Fruit fly (Drosophila melanogaster) whole organism, embryonic: ENCODE data around the gene CG6225.

Source experiments
- CG10147 ChIP-seq: fragments of 200-800 bp; sonication (Bioruptor generic); optimal IDR thresholded peaks from 2 replicates; lab custom pipeline; 2019; ENCODE audit warnings: missing biosample characterization, mild to moderate bottlenecking, missing genetic modification characterization, moderate library complexity
- CG1024 ChIP-seq: fragments of 200-800 bp; sonication (Bioruptor generic); IDR thresholded peaks from 2 replicates; pipeline ENCODE4 v1.3.6; 2022; ENCODE audit warnings: missing biosample characterization, missing genetic modification characterization
- CG12659 ChIP-seq: fragments of 200-800 bp; sonication (Bioruptor generic); optimal IDR thresholded peaks from 3 replicates; lab custom pipeline; 2017; ENCODE audit warnings: mild to moderate bottlenecking, missing biosample characterization, missing genetic modification reagents, missing genetic modification characterization
- CG12942 ChIP-seq: fragments of 200-800 bp; sonication (Bioruptor generic); optimal IDR thresholded peaks from 3 replicates; lab custom pipeline; 2016; ENCODE audit warnings: missing biosample characterization, missing genetic modification characterization
- CG14050 ChIP-seq: fragments of 200-800 bp; sonication (Bioruptor generic); IDR thresholded peaks from 3 replicates; pipeline ENCODE4 v1.3.6; 2022; ENCODE audit warnings: missing biosample characterization, missing genetic modification characterization
- CG17359 ChIP-seq: fragments of 200-800 bp; sonication (Bioruptor generic); optimal IDR thresholded peaks from 3 replicates; lab custom pipeline; 2018; ENCODE audit warnings: missing biosample characterization, mild to moderate bottlenecking, missing genetic modification characterization, moderate library complexity
- CG1832 ChIP-seq: fragments of 200-800 bp; sonication (Bioruptor generic); optimal IDR thresholded peaks from 2 replicates; lab custom pipeline; 2017; ENCODE audit warnings: missing biosample characterization, mild to moderate bottlenecking, missing genetic modification characterization, inconsistent platforms
- CG30020 ChIP-seq: fragments of 200-800 bp; optimal IDR thresholded peaks from 2 replicates; lab custom pipeline; 2019; ENCODE audit warnings: missing biosample characterization, mild to moderate bottlenecking, missing genetic modification characterization, moderate library complexity
- CG31224 ChIP-seq: fragments of 200-800 bp; sonication (Bioruptor generic); IDR thresholded peaks from 2 replicates; pipeline ENCODE4 v1.3.6; 2022; ENCODE audit warnings: missing biosample characterization, missing genetic modification characterization
- CG31441 ChIP-seq: fragments of 200-800 bp; sonication (Bioruptor generic); IDR thresholded peaks from 2 replicates; pipeline ENCODE4 v1.3.6; 2022; ENCODE audit warnings: missing biosample characterization, missing genetic modification characterization
- CG32532 ChIP-seq: fragments of 200-800 bp; sonication (Bioruptor generic); IDR thresholded peaks from 2 replicates; pipeline ENCODE4 v1.3.6; 2022; ENCODE audit warnings: missing biosample characterization, missing genetic modification characterization
- CG4282 ChIP-seq: fragments of 200-800 bp; sonication (Bioruptor generic); optimal IDR thresholded peaks from 2 replicates; lab custom pipeline; 2016; ENCODE audit warnings: missing biosample characterization, missing genetic modification characterization
- CG4730 ChIP-seq: fragments of 200-800 bp; sonication (Bioruptor generic); IDR thresholded peaks from 2 replicates; pipeline ENCODE4 v1.3.6; 2022; ENCODE audit warnings: missing biosample characterization, missing genetic modification characterization
- CG4820 ChIP-seq: fragments of 200-800 bp; sonication (Bioruptor generic); optimal IDR thresholded peaks from 3 replicates; lab custom pipeline; 2016; ENCODE audit warnings: missing biosample characterization, missing genetic modification characterization
- CG5953 ChIP-seq: fragments of 200-800 bp; sonication (Bioruptor generic); IDR thresholded peaks from 2 replicates; pipeline ENCODE4 v1.3.6; 2022; ENCODE audit warnings: missing biosample characterization, missing genetic modification characterization
- CG6272 ChIP-seq: fragments of 200-800 bp; sonication (Bioruptor generic); IDR thresholded peaks from 2 replicates; pipeline ENCODE4 v1.3.6; 2022; ENCODE audit warnings: missing biosample characterization, missing genetic modification characterization
- CG6791 ChIP-seq: fragments of 200-800 bp; sonication (Bioruptor generic); IDR thresholded peaks from 3 replicates; pipeline ENCODE4 v1.3.6; 2022; ENCODE audit warnings: missing biosample characterization, missing genetic modification characterization; ENCODE audit not compliant: partially characterized antibody
- CG7987 ChIP-seq: fragments of 200-800 bp; sonication (Bioruptor generic); optimal IDR thresholded peaks from 2 replicates; lab custom pipeline; 2018; ENCODE audit warnings: missing biosample characterization, mild to moderate bottlenecking, missing genetic modification characterization, moderate library complexity
- CoRest ChIP-seq: fragments of 200-800 bp; sonication (Bioruptor generic); optimal IDR thresholded peaks from 3 replicates; lab custom pipeline; 2018; ENCODE audit warnings: missing biosample characterization, mild to moderate bottlenecking, missing genetic modification characterization, moderate library complexity
- E2f1 ChIP-seq: fragments of 200-800 bp; sonication (Bioruptor generic); IDR thresholded peaks from 2 replicates; pipeline ENCODE4 v1.3.6; 2022; ENCODE audit warnings: missing biosample characterization, missing genetic modification characterization
- Fer1 ChIP-seq: fragments of 200-800 bp; sonication (Bioruptor generic); optimal IDR thresholded peaks from 2 replicates; lab custom pipeline; 2017; ENCODE audit warnings: missing biosample characterization, mild to moderate bottlenecking, missing genetic modification characterization
- HLH4C ChIP-seq: fragments of 200-800 bp; sonication (Bioruptor generic); IDR thresholded peaks from 3 replicates; pipeline ENCODE4 v1.3.6; 2022; ENCODE audit warnings: missing biosample characterization, missing genetic modification characterization; ENCODE audit not compliant: partially characterized antibody
- Opbp ChIP-seq: fragments of 200-800 bp; sonication (Bioruptor generic); IDR thresholded peaks from 3 replicates; pipeline ENCODE4 v1.3.6; 2022; ENCODE audit warnings: missing biosample characterization, missing genetic modification characterization; ENCODE audit not compliant: partially characterized antibody
- Ptx1 ChIP-seq: fragments of 200-800 bp; sonication (Bioruptor generic); IDR thresholded peaks from 2 replicates; pipeline ENCODE4 v1.3.6; 2022; ENCODE audit warnings: missing biosample characterization, missing genetic modification characterization
- Tbp ChIP-seq: fragments of >200 bp; optimal IDR thresholded peaks from 2 replicates; lab custom pipeline; 2018; ENCODE audit warnings: missing biosample characterization, missing genetic modification characterization
- YL-1 ChIP-seq: fragments of 200-800 bp; sonication (Bioruptor generic); optimal IDR thresholded peaks from 3 replicates; lab custom pipeline; 2017; ENCODE audit warnings: missing biosample characterization, mild to moderate bottlenecking, missing genetic modification characterization
- croc ChIP-seq: fragments of 200-800 bp; sonication (Bioruptor generic); conservative IDR thresholded peaks from 3 replicates; pipeline ENCODE4 v1.3.6; 2022; ENCODE audit warnings: missing biosample characterization, missing genetic modification characterization
- disco-r ChIP-seq: fragments of 200-800 bp; sonication (Bioruptor generic); optimal IDR thresholded peaks from 2 replicates; lab custom pipeline; 2016; ENCODE audit warnings: missing biosample characterization, missing genetic modification characterization
- ewg ChIP-seq: fragments of 200-800 bp; sonication (Bioruptor generic); optimal IDR thresholded peaks from 3 replicates; lab custom pipeline; 2017; ENCODE audit warnings: mild to moderate bottlenecking, missing biosample characterization, missing genetic modification reagents, missing genetic modification characterization
- eyg ChIP-seq: fragments of 200-800 bp; sonication (Bioruptor generic); optimal IDR thresholded peaks from 3 replicates; lab custom pipeline; 2016; ENCODE audit warnings: missing biosample characterization, missing genetic modification characterization
- fru ChIP-seq: fragments of >200 bp; optimal IDR thresholded peaks from 2 replicates; lab custom pipeline; 2017
- grn ChIP-seq: fragments of 200-800 bp; sonication (Bioruptor generic); optimal IDR thresholded peaks from 3 replicates; lab custom pipeline; 2017; ENCODE audit warnings: missing biosample characterization, missing genetic modification characterization
- hb ChIP-seq: fragments of 200-800 bp; sonication (Bioruptor generic); IDR thresholded peaks from 3 replicates; pipeline ENCODE4 v1.3.6; 2022; ENCODE audit warnings: missing biosample characterization, missing genetic modification characterization; ENCODE audit not compliant: partially characterized antibody
- hkb ChIP-seq, 2 experiments: fragments of 200-800 bp in 1 of 2; fragments of >200 bp in 1 of 2; sonication (Bioruptor generic) in 1 of 2; IDR thresholded peaks in 1 of 2; optimal IDR thresholded peaks in 1 of 2; 2 replicates each; pipeline versions ENCODE4 v1.3.6 to Lab custom; 2017 to 2022; ENCODE audit warnings: missing biosample characterization in 1 of 2, missing genetic modification characterization in 1 of 2
- ind ChIP-seq: fragments of 200-800 bp; sonication (Bioruptor generic); optimal IDR thresholded peaks from 3 replicates; lab custom pipeline; 2016; ENCODE audit warnings: missing biosample characterization, missing genetic modification characterization
- inv ChIP-seq: fragments of 200-800 bp; sonication (Bioruptor generic); IDR thresholded peaks from 2 replicates; pipeline ENCODE4 v1.3.6; 2022; ENCODE audit warnings: missing biosample characterization, missing genetic modification characterization; ENCODE audit not compliant: partially characterized antibody
- lbe ChIP-seq: fragments of 200-800 bp; sonication (Bioruptor generic); optimal IDR thresholded peaks from 2 replicates; lab custom pipeline; 2016; ENCODE audit warnings: missing biosample characterization, mild to moderate bottlenecking, missing genetic modification characterization
- nau ChIP-seq: fragments of 200-800 bp; sonication (Bioruptor generic); optimal IDR thresholded peaks from 3 replicates; lab custom pipeline; 2017; ENCODE audit warnings: missing biosample characterization, mild to moderate bottlenecking, missing genetic modification characterization, missing genetic modification reagents
- nerfin-1 ChIP-seq: fragments of 200-800 bp; sonication (Bioruptor generic); optimal IDR thresholded peaks from 3 replicates; lab custom pipeline; 2019; ENCODE audit warnings: missing biosample characterization, mild to moderate bottlenecking, missing genetic modification characterization, moderate library complexity
- oc ChIP-seq: fragments of 200-800 bp; sonication (Bioruptor generic); optimal IDR thresholded peaks from 2 replicates; lab custom pipeline; 2018; ENCODE audit warnings: missing biosample characterization, mild to moderate bottlenecking, missing genetic modification characterization, moderate library complexity
- org-1 ChIP-seq: fragments of 200-800 bp; sonication (Bioruptor generic); optimal IDR thresholded peaks from 2 replicates; lab custom pipeline; 2017; ENCODE audit warnings: missing biosample characterization, missing genetic modification characterization
- pb ChIP-seq: fragments of 200-800 bp; sonication (Bioruptor generic); optimal IDR thresholded peaks from 3 replicates; lab custom pipeline; 2016; ENCODE audit warnings: missing biosample characterization, missing genetic modification characterization
- pzg ChIP-seq: fragments of 200-800 bp; sonication (Bioruptor generic); optimal IDR thresholded peaks from 3 replicates; lab custom pipeline; 2018; ENCODE audit warnings: missing biosample characterization, mild to moderate bottlenecking, missing genetic modification characterization, moderate library complexity
- trh ChIP-seq: fragments of 200-800 bp; sonication (Bioruptor generic); optimal IDR thresholded peaks from 2 replicates; lab custom pipeline; 2016; ENCODE audit warnings: missing biosample characterization, missing genetic modification characterization
- twi ChIP-seq: fragments of 200-800 bp; optimal IDR thresholded peaks from 2 replicates; lab custom pipeline; 2019; ENCODE audit warnings: missing biosample characterization, mild to moderate bottlenecking, missing genetic modification characterization, moderate library complexity
- vnd ChIP-seq: fragments of 200-800 bp; sonication (Bioruptor generic); IDR thresholded peaks from 3 replicates; pipeline ENCODE4 v1.3.6; 2022; ENCODE audit warnings: missing biosample characterization, missing genetic modification characterization; ENCODE audit not compliant: partially characterized antibody
- wek ChIP-seq: fragments of 200-800 bp; sonication (Bioruptor generic); optimal IDR thresholded peaks from 3 replicates; lab custom pipeline; 2018; ENCODE audit warnings: missing biosample characterization, mild to moderate bottlenecking, missing genetic modification characterization, moderate library complexity
- z ChIP-seq: fragments of 200-800 bp; sonication (Bioruptor generic); IDR thresholded peaks from 3 replicates; pipeline ENCODE4 v1.3.6; 2022; ENCODE audit warnings: missing biosample characterization, missing genetic modification characterization
- zfh2 ChIP-seq: fragments of 200-800 bp; sonication (Bioruptor generic); optimal IDR thresholded peaks from 2 replicates; lab custom pipeline; 2016; ENCODE audit warnings: missing biosample characterization, missing genetic modification characterization

Gene CG6225

dm6 chr3R:12653511-12654252, 695 bp upstream of the CG6225 start (continued):
- TF ChIP-seq CoRest (tag; lab: Kevin White, UChicago), result peak; percentile 91
- TF ChIP-seq twi (tag; lab: Kevin White, UChicago), result peak; percentile 33
- no peak for TF ChIP-seq Opbp
- peak; percentile 91 for TF ChIP-seq Ptx1
- TF ChIP-seq CG31441 (GFP tag; lab: Robert Waterston, UW), result peak; percentile 91
- TF ChIP-seq CG10147, result peak; percentile 74
- TF ChIP-seq E2f1 (GFP tag; lab: Robert Waterston, UW), result peak; percentile 74
- no peak for TF ChIP-seq Tbp (GFP tag; lab: Kevin White, UChicago)
- TF ChIP-seq hkb (optimal IDR thresholded peaks at IDR 0.05; lab: Kevin White, UChicago), result no peak
- TF ChIP-seq hkb (GFP tag; IDR thresholded peaks at IDR 0.05; lab: Robert Waterston, UW), result peak; percentile 91
- TF ChIP-seq CG6272 (GFP tag; lab: Robert Waterston, UW), result peak; percentile 71
- peak; percentile 88 for TF ChIP-seq ind (GFP tag; lab: Kevin White, UChicago)
- no peak for TF ChIP-seq grn
- TF ChIP-seq CG4282 (GFP tag; lab: Kevin White, UChicago), result peak; percentile 56
- TF ChIP-seq CG17359 (tag; lab: Kevin White, UChicago), result peak; percentile 83
- TF ChIP-seq z (GFP tag; lab: Robert Waterston, UW), result peak; percentile 84
- peak; percentile 45; the same call in 1 of the 2 replicates for TF ChIP-seq CG1024 (GFP tag; lab: Robert Waterston, UW)
- no peak for TF ChIP-seq CG6791 (GFP tag; lab: Robert Waterston, UW)
- TF ChIP-seq vnd (GFP tag; lab: Robert Waterston, UW), result no peak
- no peak for TF ChIP-seq lbe (GFP tag; lab: Kevin White, UChicago)
- TF ChIP-seq HLH4C (GFP tag; lab: Robert Waterston, UW), result no peak; the same call in 2 of the 3 replicates
- TF ChIP-seq CG7987 (GFP tag; lab: Kevin White, UChicago), result no peak
- peak; percentile 77 for TF ChIP-seq croc (GFP tag; lab: Robert Waterston, UW)
- peak; percentile 82 for TF ChIP-seq ewg (GFP tag; lab: Kevin White, UChicago)
- no peak for TF ChIP-seq inv (GFP tag; lab: Robert Waterston, UW)
- TF ChIP-seq CG1832 (GFP tag; lab: Kevin White, UChicago), result no peak
- peak; percentile 48 for TF ChIP-seq trh (GFP tag; lab: Kevin White, UChicago)
- peak; percentile 63 for TF ChIP-seq disco-r (GFP tag; lab: Kevin White, UChicago)
- peak; percentile 69 for TF ChIP-seq zfh2
- peak; percentile 90 for TF ChIP-seq CG12659
- peak; percentile 79 for TF ChIP-seq nau (GFP tag; lab: Kevin White, UChicago)
- TF ChIP-seq Fer1 (GFP tag; lab: Kevin White, UChicago), result peak; percentile 78
- TF ChIP-seq CG30020 (tag; lab: Kevin White, UChicago), result no peak
- peak; percentile 70 for TF ChIP-seq CG31224 (GFP tag; lab: Robert Waterston, UW)
- peak; percentile 77 for TF ChIP-seq CG32532 (GFP tag; lab: Robert Waterston, UW)
- TF ChIP-seq pzg (GFP tag; lab: Kevin White, UChicago), result no peak
- peak; percentile 88 for TF ChIP-seq org-1 (GFP tag; lab: Kevin White, UChicago)
- no peak for TF ChIP-seq fru (lab: Kevin White, UChicago)
- peak; percentile 75 for TF ChIP-seq nerfin-1 (tag; lab: Kevin White, UChicago)
- no peak for TF ChIP-seq hb
- TF ChIP-seq CG14050 (GFP tag; lab: Robert Waterston, UW), result peak; percentile 75
- peak; percentile 78 for TF ChIP-seq pb (GFP tag; lab: Kevin White, UChicago)
- peak; percentile 76 for TF ChIP-seq CG5953
- peak; percentile 76 for TF ChIP-seq oc
- TF ChIP-seq eyg (GFP tag; lab: Kevin White, UChicago), result peak; percentile 68
- TF ChIP-seq CG4820 (GFP tag; lab: Kevin White, UChicago), result peak; percentile 82
- TF ChIP-seq YL-1 (GFP tag; lab: Kevin White, UChicago), result peak; percentile 62
- peak; percentile 73 for TF ChIP-seq CG4730 (GFP tag; lab: Robert Waterston, UW)
- TF ChIP-seq CG12942 (GFP tag; lab: Kevin White, UChicago), result peak; percentile 83
- TF ChIP-seq wek (GFP tag; lab: Kevin White, UChicago), result peak; percentile 37
